Worm (Caenorhabditis elegans): Measurements from ENCODE around the gene C09E7.7.

DNA sequence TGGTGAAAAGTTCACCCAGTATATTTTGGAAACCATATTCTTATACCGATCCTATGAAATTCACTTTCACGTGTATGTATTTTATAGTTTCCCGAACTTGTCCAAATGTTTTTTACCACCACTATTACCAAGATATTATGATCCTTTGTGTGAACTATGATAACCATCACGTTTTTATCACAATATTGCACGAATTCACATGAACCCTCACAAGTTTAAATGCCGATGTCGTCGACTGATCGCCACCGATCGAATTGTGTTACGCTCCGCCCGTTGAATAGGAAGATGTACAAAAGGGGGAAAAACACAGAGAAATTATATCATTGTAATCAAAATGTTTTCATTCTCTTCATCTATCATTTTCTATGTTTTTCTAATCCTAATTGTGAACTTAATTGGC is 42.7 kb downstream of the C09E7.7 start:
- no peak for TF ChIP-seq klf-2 (GFP tag; conservative IDR thresholded peaks at IDR 0.05)
- no peak for TF ChIP-seq flt-1 (GFP tag; IDR thresholded peaks at IDR 0.05)

Measured in whole organism, midembryonic.